Worm (Caenorhabditis elegans) whole organism, midembryonic: Measurements from ENCODE around the gene nduf-2.2.

Source experiments
- T22C8.4 ChIP-seq: fragments of 200-800 bp; sonication (Bioruptor generic); IDR thresholded peaks from 2 replicates; pipeline ENCODE4 v1.3.6; 2022; ENCODE audit warnings: missing genetic modification characterization, missing compliant biosample characterization
- cog-1 ChIP-seq: sonication (generic microtip); optimal IDR thresholded peaks from 2 replicates; lab custom pipeline; 2016; ENCODE audit warnings: missing genetic modification characterization, missing compliant biosample characterization
- flt-1 ChIP-seq: fragments of 200-800 bp; sonication (Bioruptor generic); IDR thresholded peaks from 2 replicates; pipeline ENCODE4 v1.3.6; 2022; ENCODE audit warnings: missing genetic modification characterization, missing compliant biosample characterization
- klf-2 ChIP-seq: fragments of 200-800 bp; sonication (Bioruptor generic); conservative IDR thresholded peaks from 2 replicates; pipeline ENCODE4 v1.3.6; 2022; ENCODE audit warnings: missing genetic modification reagents, missing genetic modification characterization, missing compliant biosample characterization
- med-1 ChIP-seq: sonication (generic microtip); optimal IDR thresholded peaks from 2 replicates; lab custom pipeline; 2017; ENCODE audit warnings: missing genetic modification characterization, mild to moderate bottlenecking, missing compliant biosample characterization, antibody characterized with exemption, missing genetic modification reagents; ENCODE audit not compliant: insufficient read depth
- ref-1 ChIP-seq: fragments of 200-800 bp; sonication (Bioruptor generic); conservative IDR thresholded peaks from 2 replicates; pipeline ENCODE4 v1.3.6; 2022; ENCODE audit warnings: missing genetic modification reagents, missing genetic modification characterization, missing compliant biosample characterization
- tab-1 ChIP-seq: fragments of 200-800 bp; sonication (Bioruptor generic); IDR thresholded peaks from 2 replicates; pipeline ENCODE4 v1.3.6; 2022; ENCODE audit warnings: missing genetic modification characterization, missing compliant biosample characterization
- ztf-23 ChIP-seq: fragments of 200-800 bp; sonication (Bioruptor generic); IDR thresholded peaks from 2 replicates; pipeline ENCODE4 v1.3.6; 2022; ENCODE audit warnings: missing genetic modification reagents, missing genetic modification characterization, missing compliant biosample characterization
- ztf-29 ChIP-seq: fragments of 200-800 bp; sonication (Bioruptor generic); IDR thresholded peaks from 2 replicates; pipeline ENCODE4 v1.3.6; 2022; ENCODE audit warnings: missing genetic modification reagents, missing genetic modification characterization, missing compliant biosample characterization

DNA sequence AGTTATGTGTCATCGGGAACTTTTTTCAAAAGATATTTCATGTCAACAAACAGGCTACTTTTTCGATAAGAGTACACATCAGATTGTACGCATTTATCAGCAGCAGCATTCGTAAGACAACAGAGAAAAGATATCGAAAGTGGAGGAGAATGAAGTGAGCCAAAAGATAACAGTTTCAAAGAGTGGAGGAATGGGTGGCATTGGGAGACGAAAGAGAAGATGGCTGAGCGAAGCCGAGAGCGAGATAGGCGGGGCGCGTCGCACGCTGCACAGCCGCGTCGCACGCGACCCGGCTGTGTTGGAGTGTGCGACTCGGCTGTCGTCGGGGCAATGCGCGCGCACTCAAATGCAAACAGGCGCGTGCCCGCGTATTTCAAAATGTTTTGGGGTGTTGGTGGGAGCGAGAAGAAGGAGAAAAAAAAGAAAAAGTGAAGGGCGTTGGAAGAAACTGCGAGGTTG is 880 bp upstream of the nduf-2.2 start:
- no peak for TF ChIP-seq tab-1 (GFP tag; lab: Robert Waterston, UW)
- TF ChIP-seq ztf-29 (GFP tag; lab: Robert Waterston, UW): peak; percentile 52; the same call in 1 of the 2 replicates
- TF ChIP-seq med-1 (GFP tag; lab: Kevin White, UChicago): no peak
- no peak for TF ChIP-seq klf-2 (GFP tag; lab: Robert Waterston, UW)
- TF ChIP-seq T22C8.4 (GFP tag; lab: Robert Waterston, UW): no peak
- TF ChIP-seq ref-1 (GFP tag; lab: Robert Waterston, UW): no peak
- no peak for TF ChIP-seq flt-1
- TF ChIP-seq ztf-23 (GFP tag; lab: Robert Waterston, UW): 0 out of 2 replicates have a peak, but pooled peaks have one; percentile 6
- no peak for TF ChIP-seq cog-1
